Worm (Caenorhabditis elegans) whole organism, L3 larva: ENCODE measurements around the gene K12B6.11.

ENCODE experiments used
- fos-1 ChIP-seq: fragments of 150-350 bp; optimal IDR thresholded peaks from 2 replicates; lab custom pipeline; 2014; ENCODE audit warnings: missing biosample characterization, missing genetic modification characterization
- nhr-11 ChIP-seq: fragments of 150-350 bp; optimal IDR thresholded peaks from 2 replicates; lab custom pipeline; 2014; ENCODE audit warnings: missing biosample characterization, missing genetic modification characterization
- nhr-237 ChIP-seq: fragments of 150-350 bp; optimal IDR thresholded peaks from 2 replicates; lab custom pipeline; 2014; ENCODE audit warnings: missing biosample characterization, missing genetic modification characterization
- skn-1 ChIP-seq: fragments of 150-350 bp; optimal IDR thresholded peaks from 2 replicates; lab custom pipeline; 2014; ENCODE audit warnings: missing biosample characterization, missing genetic modification characterization
- unc-62 ChIP-seq: fragments of 150-350 bp; sonication (generic microtip); optimal IDR thresholded peaks from 4 replicates; lab custom pipeline; 2014; ENCODE audit warnings: missing biosample characterization, missing genetic modification reagents, missing genetic modification characterization
- zag-1 ChIP-seq: fragments of 150-350 bp; optimal IDR thresholded peaks from 2 replicates; lab custom pipeline; 2014; ENCODE audit warnings: missing biosample characterization, missing genetic modification characterization
- ztf-4 ChIP-seq: fragments of 150-350 bp; optimal IDR thresholded peaks from 2 replicates; lab custom pipeline; 2014; ENCODE audit warnings: missing biosample characterization, missing genetic modification characterization

ce11 chrV:6259139-6259538, 29.6 kb upstream of the K12B6.11 start, which contains the start of gene K08B12.1:
- TF ChIP-seq fos-1 (tag; lab: Kevin White, UChicago) = no peak
- TF ChIP-seq zag-1 (tag; lab: Kevin White, UChicago) = no peak
- TF ChIP-seq skn-1 (tag; lab: Kevin White, UChicago) = no peak
- TF ChIP-seq unc-62 (GFP tag; lab: Kevin White, UChicago) = no peak
- no peak for TF ChIP-seq nhr-237
- no peak for TF ChIP-seq nhr-11 (tag; lab: Kevin White, UChicago)
- no peak for TF ChIP-seq ztf-4 (tag; lab: Kevin White, UChicago)
